Worm (Caenorhabditis elegans) whole organism, midembryonic: ENCODE data around the gene fip-1.

ENCODE experiments used
- T22C8.4 ChIP-seq: fragments of 200-800 bp; sonication (Bioruptor generic); IDR thresholded peaks from 2 replicates; pipeline ENCODE4 v1.3.6; 2022; ENCODE audit warnings: missing genetic modification characterization, missing compliant biosample characterization
- cog-1 ChIP-seq: sonication (generic microtip); optimal IDR thresholded peaks from 2 replicates; lab custom pipeline; 2016; ENCODE audit warnings: missing genetic modification characterization, missing compliant biosample characterization
- flt-1 ChIP-seq: fragments of 200-800 bp; sonication (Bioruptor generic); IDR thresholded peaks from 2 replicates; pipeline ENCODE4 v1.3.6; 2022; ENCODE audit warnings: missing genetic modification characterization, missing compliant biosample characterization
- klf-2 ChIP-seq: fragments of 200-800 bp; sonication (Bioruptor generic); conservative IDR thresholded peaks from 2 replicates; pipeline ENCODE4 v1.3.6; 2022; ENCODE audit warnings: missing genetic modification reagents, missing genetic modification characterization, missing compliant biosample characterization
- med-1 ChIP-seq: sonication (generic microtip); optimal IDR thresholded peaks from 2 replicates; lab custom pipeline; 2017; ENCODE audit warnings: missing genetic modification characterization, mild to moderate bottlenecking, missing compliant biosample characterization, antibody characterized with exemption, missing genetic modification reagents; ENCODE audit not compliant: insufficient read depth
- ref-1 ChIP-seq: fragments of 200-800 bp; sonication (Bioruptor generic); conservative IDR thresholded peaks from 2 replicates; pipeline ENCODE4 v1.3.6; 2022; ENCODE audit warnings: missing genetic modification reagents, missing genetic modification characterization, missing compliant biosample characterization
- tab-1 ChIP-seq: fragments of 200-800 bp; sonication (Bioruptor generic); IDR thresholded peaks from 2 replicates; pipeline ENCODE4 v1.3.6; 2022; ENCODE audit warnings: missing genetic modification characterization, missing compliant biosample characterization

- TF ChIP-seq ref-1 (no peak), T22C8.4 (GFP tag; lab: Robert Waterston, UW) (no peak), flt-1 (GFP tag; lab: Robert Waterston, UW) (no peak), tab-1 (GFP tag; lab: Robert Waterston, UW) (no peak), cog-1 (tag; lab: Kevin White, UChicago) (no peak), med-1 (GFP tag; lab: Kevin White, UChicago) (no peak), klf-2 (GFP tag; lab: Robert Waterston, UW) (no peak)
Measured at ce11 chrIII:8657676-8658366, 18.3 kb downstream of the fip-1 start.
